Fruit fly (Drosophila melanogaster): Measurements from ENCODE around the gene CG42764.

The CG42764 gene

DNA sequence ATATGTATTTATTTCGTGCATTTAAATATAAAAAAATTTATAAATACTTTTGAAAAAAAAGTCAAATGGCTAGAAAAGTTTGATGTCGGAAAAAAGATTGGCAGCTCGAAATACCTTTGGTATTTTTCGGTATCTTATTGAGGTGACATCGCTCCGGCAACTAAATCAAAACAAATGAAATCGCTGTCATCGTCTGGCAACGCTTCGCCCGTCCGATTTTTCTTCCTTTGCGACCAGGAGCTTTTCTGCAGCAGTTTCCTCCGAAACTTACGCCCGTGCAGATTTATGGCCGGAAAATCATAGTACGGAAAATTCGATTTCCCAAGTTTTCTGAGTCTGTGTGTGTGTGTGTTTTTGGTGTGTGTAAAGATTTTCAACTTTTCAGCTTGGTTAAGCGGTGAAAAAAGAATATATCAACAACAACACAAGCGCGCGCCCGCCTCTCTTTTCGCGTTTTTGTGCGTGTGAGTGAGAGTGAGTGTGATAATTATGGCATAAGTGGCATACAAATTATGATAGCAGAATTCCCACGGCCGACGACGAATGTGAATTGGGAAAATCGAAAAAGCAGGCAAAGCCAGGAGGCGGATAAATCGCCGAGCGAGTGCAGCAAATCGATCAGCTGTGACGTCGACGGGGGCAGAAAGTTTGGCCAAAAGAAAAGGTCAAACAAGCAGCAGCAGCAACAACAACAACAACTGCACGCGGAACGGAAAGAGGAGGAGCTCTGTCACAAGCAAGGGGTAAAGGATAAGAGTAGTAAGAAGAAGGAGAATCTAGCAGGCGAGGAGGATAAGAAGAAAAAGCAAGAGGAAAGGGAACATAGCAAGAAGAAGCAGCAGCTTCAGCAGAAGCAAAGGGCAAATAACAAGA, 31.5 kb upstream of the CG42764 start, which contains the start of gene CG32425:
Gene CG32425, plus strand, starts transcription at position 200 of the 873 bp plus-strand sequence.
- TF ChIP-seq CG8478 (optimal IDR thresholded peaks at IDR 0.05) (no peak), pan (optimal IDR thresholded peaks at IDR 0.05) (no peak), Dll (optimal IDR thresholded peaks at IDR 0.05) (no peak), psq (optimal IDR thresholded peaks at IDR 0.05) (no peak), usp (GFP tag; optimal IDR thresholded peaks at IDR 0.05) (no peak), EcR (GFP tag; optimal IDR thresholded peaks at IDR 0.05) (no peak)

DNA sequence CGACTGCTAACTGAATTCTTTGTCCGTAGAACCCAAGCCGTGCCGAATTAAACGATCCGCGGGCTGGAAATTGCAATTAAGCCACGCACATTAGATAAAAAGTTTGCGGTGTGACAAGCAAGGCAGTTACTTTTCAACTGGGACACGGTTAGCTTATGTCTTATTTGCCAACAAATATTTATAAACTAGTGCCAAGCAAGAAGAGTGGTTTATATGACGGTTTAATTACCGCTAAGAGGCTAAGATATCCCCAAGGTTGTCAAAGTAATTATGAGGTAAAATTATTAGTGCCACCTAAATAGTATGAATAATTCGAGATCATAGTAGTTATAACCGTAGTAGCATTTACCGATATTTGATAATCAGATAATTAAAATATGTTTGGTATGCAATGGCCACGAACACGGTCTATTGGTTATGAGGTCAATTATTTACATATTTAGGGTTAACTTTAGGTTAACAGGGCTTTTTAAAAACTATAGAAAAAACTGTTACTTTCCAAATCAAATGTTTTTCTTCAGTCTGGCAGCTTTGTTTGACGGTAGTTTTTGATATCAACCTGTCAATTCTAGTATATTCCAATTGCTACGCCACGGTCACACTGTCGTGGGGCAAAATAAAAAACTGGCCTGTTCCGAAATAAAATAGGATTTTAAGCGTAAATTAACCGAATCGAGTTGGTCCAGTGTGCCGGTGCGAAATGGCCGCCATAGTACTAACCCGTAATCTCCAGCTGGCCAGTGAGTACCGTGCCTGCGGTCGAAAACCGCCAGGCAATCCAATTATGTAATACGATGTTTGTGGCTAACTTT, 29.1 kb upstream of the CG42764 start, which contains the start of gene ZnT77C:
Gene ZnT77C, minus strand, starts transcription at position 142 of the 812 bp plus-strand sequence.
- TF ChIP-seq CG8478 (optimal IDR thresholded peaks at IDR 0.05), result no peak
- TF ChIP-seq usp (GFP tag; optimal IDR thresholded peaks at IDR 0.05), result no peak
- TF ChIP-seq Dll (optimal IDR thresholded peaks at IDR 0.05), result no peak
- TF ChIP-seq EcR (GFP tag; optimal IDR thresholded peaks at IDR 0.05), result no peak
- no peak for TF ChIP-seq psq (optimal IDR thresholded peaks at IDR 0.05)
- TF ChIP-seq pan (optimal IDR thresholded peaks at IDR 0.05), result no peak

DNA sequence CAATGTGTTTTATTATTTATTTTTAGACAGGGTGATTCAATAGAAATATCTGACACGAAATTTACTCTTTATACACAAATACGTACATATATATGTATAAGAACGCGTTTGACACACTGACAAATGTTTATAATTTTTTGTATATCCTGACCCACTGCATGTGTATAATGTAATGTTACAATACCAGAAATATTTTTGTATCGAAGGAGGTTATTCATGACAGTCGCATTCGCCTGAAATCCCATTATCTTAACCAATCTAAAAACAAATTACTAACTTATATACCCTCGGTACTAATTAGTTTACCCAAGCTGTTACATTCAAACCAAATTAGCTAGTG, 28.4 kb upstream of the CG42764 start:
- no peak for TF ChIP-seq psq (optimal IDR thresholded peaks at IDR 0.05)
- no peak for TF ChIP-seq pan (optimal IDR thresholded peaks at IDR 0.05)
- TF ChIP-seq usp (GFP tag; optimal IDR thresholded peaks at IDR 0.05), result no peak
- TF ChIP-seq Dll (optimal IDR thresholded peaks at IDR 0.05), result no peak
- TF ChIP-seq EcR (GFP tag; optimal IDR thresholded peaks at IDR 0.05), result no peak
- TF ChIP-seq CG8478 (optimal IDR thresholded peaks at IDR 0.05), result no peak

DNA sequence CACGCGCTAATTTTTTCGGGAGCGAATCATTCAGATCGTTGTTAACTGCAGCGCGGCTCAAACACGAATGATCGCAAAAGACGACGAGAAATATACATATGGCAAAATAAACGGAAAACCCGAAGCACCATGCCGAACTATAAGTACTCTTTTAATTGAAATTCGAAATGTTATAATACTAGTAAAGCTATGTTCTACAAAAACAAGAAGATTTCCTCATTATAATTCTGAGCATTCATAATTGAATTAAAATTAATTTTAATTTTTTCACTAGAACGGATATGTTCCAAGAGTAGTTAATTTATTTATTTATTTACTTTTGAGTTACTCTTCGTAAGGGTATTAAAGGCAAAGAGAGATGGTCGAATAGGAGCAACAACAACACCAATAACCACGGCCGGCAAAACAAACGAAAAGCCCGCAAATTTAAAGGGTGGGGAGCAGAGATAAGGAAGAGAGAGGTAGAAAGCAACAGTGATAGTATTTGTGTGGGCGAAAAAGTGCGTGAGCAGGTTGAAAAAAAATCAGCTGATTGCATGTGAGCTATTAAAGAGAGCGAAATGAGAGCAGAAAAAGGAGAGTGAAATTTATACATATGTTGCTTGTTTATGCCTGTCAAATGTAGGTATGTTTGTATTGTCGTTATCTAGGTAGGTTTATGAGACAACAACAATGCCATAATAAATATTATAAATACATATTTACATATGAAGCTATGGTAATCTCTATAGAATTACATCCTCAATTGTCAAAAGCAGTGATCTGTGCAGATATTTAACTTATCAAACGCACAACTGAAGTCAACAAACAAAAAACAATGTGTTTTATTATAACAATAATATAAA, 27.8 kb upstream of the CG42764 start:
- TF ChIP-seq pan (optimal IDR thresholded peaks at IDR 0.05) (no peak), EcR (GFP tag; optimal IDR thresholded peaks at IDR 0.05) (no peak), psq (optimal IDR thresholded peaks at IDR 0.05) (no peak), CG8478 (optimal IDR thresholded peaks at IDR 0.05) (no peak), Dll (optimal IDR thresholded peaks at IDR 0.05) (no peak), usp (GFP tag; optimal IDR thresholded peaks at IDR 0.05) (no peak)

DNA sequence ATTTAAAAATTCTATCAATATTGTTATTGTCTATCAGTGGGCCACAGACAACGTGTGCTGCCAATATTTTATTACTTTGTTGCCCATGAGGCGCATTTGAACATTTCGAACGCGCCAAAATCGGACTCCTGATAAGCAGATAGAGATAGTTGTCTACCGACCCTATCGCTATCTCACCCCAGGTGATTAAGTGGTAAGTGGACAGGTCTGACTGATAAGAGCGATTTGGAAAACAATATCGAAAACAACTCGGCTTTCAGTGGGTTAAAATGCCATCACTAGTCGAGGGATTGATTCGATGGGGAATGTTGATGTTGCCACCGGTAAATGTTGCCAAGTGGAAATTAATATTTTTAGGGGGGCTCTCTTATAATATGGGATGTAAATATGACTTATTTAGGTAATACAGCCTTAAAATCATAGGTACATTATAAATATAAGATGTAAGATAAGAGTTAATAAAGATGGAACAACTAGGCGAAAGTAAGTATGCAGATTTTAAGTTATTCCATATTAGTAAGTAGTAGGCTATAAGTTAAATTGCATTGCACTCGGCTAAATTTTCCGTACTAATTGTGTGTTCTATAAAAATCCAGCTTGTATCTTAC, 25.8 kb upstream of the CG42764 start, which contains the start of gene ND-39:
Gene ND-39, plus strand, starts transcription at position 558 of the 608 bp plus-strand sequence.
- TF ChIP-seq pan (optimal IDR thresholded peaks at IDR 0.05), result no peak
- TF ChIP-seq psq (optimal IDR thresholded peaks at IDR 0.05), result no peak
- no peak for TF ChIP-seq Dll (optimal IDR thresholded peaks at IDR 0.05)
- TF ChIP-seq usp (GFP tag; optimal IDR thresholded peaks at IDR 0.05), result no peak

DNA sequence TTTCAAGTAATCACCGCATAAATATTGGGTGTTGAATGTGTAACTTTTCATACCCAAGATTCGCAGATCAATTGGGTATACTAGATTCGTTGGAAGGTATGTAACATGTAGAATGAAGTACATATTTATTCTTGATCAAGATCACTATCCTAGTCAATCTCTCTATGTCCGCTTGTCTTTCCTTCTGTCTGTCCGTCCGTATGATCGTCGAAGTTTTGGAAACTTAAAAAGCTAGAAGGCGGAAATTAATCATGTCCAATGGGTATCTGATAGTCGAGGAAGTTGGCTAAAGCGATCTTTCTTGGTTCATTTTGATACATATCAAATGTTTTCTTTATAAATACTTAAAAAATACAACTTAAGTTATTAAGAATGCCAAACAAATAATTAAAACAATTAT, 21.8 kb upstream of the CG42764 start:
- TF ChIP-seq usp (GFP tag; optimal IDR thresholded peaks at IDR 0.05) (no peak), EcR (GFP tag; optimal IDR thresholded peaks at IDR 0.05) (no peak), Dll (optimal IDR thresholded peaks at IDR 0.05) (no peak), CG8478 (optimal IDR thresholded peaks at IDR 0.05) (no peak), pan (optimal IDR thresholded peaks at IDR 0.05) (peak; percentile 34)

DNA sequence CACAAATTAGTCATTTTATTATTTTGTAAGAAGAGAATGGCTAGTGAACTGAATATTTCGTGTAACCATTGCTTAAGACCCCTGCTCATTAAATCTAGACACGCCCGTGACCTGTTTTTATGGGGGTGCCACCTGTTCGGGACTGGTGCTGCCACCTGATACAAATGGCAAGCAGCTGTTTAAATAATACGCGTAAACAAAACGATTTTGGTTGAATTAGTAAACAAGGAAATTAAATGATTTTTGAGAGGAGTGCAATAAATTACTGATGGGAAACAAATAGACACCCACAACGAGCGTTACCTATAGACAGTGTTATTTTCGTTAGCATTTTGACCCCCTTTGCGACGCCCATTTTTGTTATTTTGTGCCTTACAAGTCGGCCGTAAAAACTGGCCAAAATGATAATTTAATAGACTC, 9.0 kb upstream of the CG42764 start:
- TF ChIP-seq EcR (GFP tag; optimal IDR thresholded peaks at IDR 0.05) (no peak), usp (GFP tag; optimal IDR thresholded peaks at IDR 0.05) (no peak), CG8478 (optimal IDR thresholded peaks at IDR 0.05) (no peak), pan (optimal IDR thresholded peaks at IDR 0.05) (no peak), Dll (optimal IDR thresholded peaks at IDR 0.05) (no peak), psq (optimal IDR thresholded peaks at IDR 0.05) (no peak)

DNA sequence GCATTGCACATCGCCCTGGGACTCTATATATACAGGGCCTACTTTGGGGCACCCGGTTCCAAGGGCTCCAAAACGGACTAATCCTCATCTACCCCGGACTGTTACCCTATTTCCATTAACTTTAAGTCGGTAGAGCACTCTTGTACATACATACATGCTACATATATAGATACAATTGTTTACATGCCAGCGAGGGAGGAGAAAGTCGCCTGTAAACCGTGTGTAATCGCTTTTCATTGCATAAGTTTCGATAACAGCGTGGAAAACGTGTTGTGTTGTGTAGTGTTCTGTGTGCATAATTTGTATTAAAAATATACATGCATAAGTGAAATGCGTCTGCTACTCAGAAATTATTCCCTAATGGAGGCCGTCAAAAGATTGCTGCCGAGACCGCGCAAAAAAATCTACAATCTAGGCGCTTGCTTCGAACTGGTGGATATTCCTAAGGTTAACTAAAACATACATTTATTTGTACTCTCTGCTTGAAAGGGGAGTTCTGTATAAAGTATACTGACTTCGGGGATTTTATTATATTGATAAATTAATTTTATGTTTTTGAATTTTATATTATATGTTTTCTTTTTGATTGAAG, 8.5 kb upstream of the CG42764 start, which contains the start of gene isoQC:
Gene isoQC, plus strand, starts transcription at position 270 of the 592 bp plus-strand sequence.
- TF ChIP-seq usp (GFP tag; optimal IDR thresholded peaks at IDR 0.05), result no peak
- no peak for TF ChIP-seq CG8478 (optimal IDR thresholded peaks at IDR 0.05)
- no peak for TF ChIP-seq psq (optimal IDR thresholded peaks at IDR 0.05)
- TF ChIP-seq Dll (optimal IDR thresholded peaks at IDR 0.05), result no peak
- TF ChIP-seq EcR (GFP tag; optimal IDR thresholded peaks at IDR 0.05), result no peak
- no peak for TF ChIP-seq pan (optimal IDR thresholded peaks at IDR 0.05)

DNA sequence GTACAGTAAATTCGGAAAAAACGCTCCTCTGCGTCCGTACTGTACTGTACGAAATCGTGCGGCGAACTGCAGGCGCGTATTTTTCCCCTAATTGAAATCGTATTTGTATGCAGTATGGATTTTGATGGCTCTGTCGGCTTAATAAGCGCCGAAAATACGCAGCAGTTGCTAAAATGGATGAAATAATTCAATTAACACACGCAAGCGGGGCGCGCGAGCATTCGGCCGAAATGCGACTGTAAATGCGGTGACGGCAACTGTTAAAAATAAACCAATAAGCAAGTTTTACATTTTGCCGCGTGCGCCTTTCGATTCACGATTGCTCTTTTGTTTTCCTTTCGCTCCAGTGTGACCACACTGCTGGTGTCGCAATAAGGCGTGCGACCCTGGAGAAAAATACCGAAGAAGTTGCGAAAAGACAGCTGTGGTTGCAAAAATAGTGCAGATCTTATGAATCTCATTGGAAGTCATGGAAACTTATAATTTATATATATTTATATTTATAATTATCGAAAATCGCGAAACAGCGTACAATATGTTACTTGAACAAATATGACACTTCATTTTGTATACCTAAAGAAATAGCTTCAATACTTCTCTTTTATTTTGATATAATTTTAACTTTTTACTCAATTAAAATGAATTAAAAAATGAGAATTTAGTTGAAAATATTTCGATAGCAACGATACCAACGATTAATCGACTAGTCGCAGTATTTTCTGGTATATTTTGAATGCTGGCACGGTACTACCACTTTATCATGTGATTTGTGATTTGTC, 7.4 kb upstream of the CG42764 start, which contains the start of the genes CG32428 and CG5969:
Gene CG32428, minus strand, starts transcription at position 703 of the 779 bp plus-strand sequence.
Gene CG5969, plus strand, starts transcription at position 763 of the 779 bp plus-strand sequence.
- TF ChIP-seq pan (optimal IDR thresholded peaks at IDR 0.05) (no peak), EcR (GFP tag; optimal IDR thresholded peaks at IDR 0.05) (no peak), CG8478 (optimal IDR thresholded peaks at IDR 0.05) (no peak), psq (optimal IDR thresholded peaks at IDR 0.05) (no peak), usp (GFP tag; optimal IDR thresholded peaks at IDR 0.05) (no peak), Dll (optimal IDR thresholded peaks at IDR 0.05) (no peak)

DNA sequence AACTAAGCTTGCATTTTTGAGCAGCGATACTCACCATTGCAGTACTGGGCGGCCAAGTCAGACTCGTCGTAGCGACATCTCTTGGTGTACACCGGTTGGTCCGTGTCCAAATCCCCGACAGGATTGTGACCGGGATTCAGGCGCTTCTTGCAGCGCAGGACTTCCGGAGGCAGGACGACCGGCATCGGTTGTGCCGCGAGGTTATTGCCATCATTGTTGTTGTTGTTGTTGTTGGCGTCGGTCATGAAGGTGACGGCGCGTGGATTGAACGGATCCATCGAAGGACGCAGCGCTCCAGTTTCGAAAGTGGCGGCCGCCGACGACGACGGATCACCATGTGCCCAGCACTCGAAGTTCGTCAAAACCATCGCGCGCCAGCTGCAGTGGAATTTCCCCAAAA, 6.8 kb upstream of the CG42764 start:
- TF ChIP-seq CG8478 (optimal IDR thresholded peaks at IDR 0.05) (no peak), pan (optimal IDR thresholded peaks at IDR 0.05) (no peak), Dll (optimal IDR thresholded peaks at IDR 0.05) (no peak), EcR (GFP tag; optimal IDR thresholded peaks at IDR 0.05) (no peak), psq (optimal IDR thresholded peaks at IDR 0.05) (no peak), usp (GFP tag; optimal IDR thresholded peaks at IDR 0.05) (no peak)
